Worm (Caenorhabditis elegans) whole organism, L3 larva: ENCODE data around the gene H23L24.1.

ENCODE experiments used
- elt-3 ChIP-seq, 3 experiments: fragments of 150-350 bp in 1 of 3; sonication (generic microtip) in 2 of 3; optimal IDR thresholded peaks; 2 replicates in 2 of 3; 4 replicates in 1 of 3; lab custom pipeline; 2014 to 2017; ENCODE audit warnings: missing biosample characterization in 3 of 3, missing genetic modification characterization in 3 of 3
- fkh-10 ChIP-seq: sonication (generic microtip); optimal IDR thresholded peaks from 2 replicates; lab custom pipeline; 2017; ENCODE audit warnings: missing biosample characterization, missing genetic modification reagents, missing genetic modification characterization
- lin-15B ChIP-seq: fragments of 150-350 bp; optimal IDR thresholded peaks from 2 replicates; lab custom pipeline; 2014; ENCODE audit warnings: missing biosample characterization, missing genetic modification characterization
- lin-39 ChIP-seq: fragments of 150-350 bp; optimal IDR thresholded peaks from 2 replicates; lab custom pipeline; 2018; ENCODE audit warnings: missing biosample characterization, missing genetic modification reagents, missing genetic modification characterization
- mdl-1 ChIP-seq: fragments of 150-350 bp; optimal IDR thresholded peaks from 2 replicates; lab custom pipeline; 2014; ENCODE audit warnings: missing biosample characterization, missing genetic modification characterization
- nhr-237 ChIP-seq: fragments of 150-350 bp; optimal IDR thresholded peaks from 2 replicates; lab custom pipeline; 2014; ENCODE audit warnings: missing biosample characterization, missing genetic modification characterization
- pqm-1 ChIP-seq: fragments of 150-350 bp; optimal IDR thresholded peaks from 2 replicates; lab custom pipeline; 2017; ENCODE audit warnings: missing biosample characterization, missing genetic modification characterization, inconsistent platforms
- skn-1 ChIP-seq: fragments of 150-350 bp; optimal IDR thresholded peaks from 2 replicates; lab custom pipeline; 2014; ENCODE audit warnings: missing biosample characterization, missing genetic modification characterization
- snpc-4 ChIP-seq: fragments of 150-350 bp; optimal IDR thresholded peaks from 2 replicates; lab custom pipeline; 2014; ENCODE audit warnings: missing biosample characterization, missing genetic modification characterization
- ztf-11 ChIP-seq: fragments of 150-350 bp; optimal IDR thresholded peaks from 2 replicates; lab custom pipeline; 2014; ENCODE audit warnings: missing biosample characterization, missing genetic modification characterization

DNA sequence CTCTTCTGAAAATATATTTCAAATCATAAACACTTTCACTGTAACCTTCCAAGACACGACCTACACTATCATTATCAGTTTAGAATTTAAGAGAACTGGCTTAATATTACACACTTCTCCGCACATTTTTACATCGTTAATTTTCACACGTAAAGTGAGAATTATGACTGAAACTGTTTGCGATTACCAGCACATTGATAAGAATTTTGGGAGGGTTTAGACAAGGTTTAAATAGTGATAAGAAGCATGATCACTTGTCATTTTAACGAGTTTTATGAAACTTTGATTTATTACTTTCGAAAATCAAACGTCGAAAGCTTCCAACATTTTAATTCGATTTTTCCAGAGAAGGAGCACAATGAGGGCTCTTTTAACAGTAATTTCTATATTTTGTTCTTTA lies 12.2 kb downstream of the H23L24.1 start, which contains the start of gene F21D5.3:
- TF ChIP-seq elt-3 (tag; optimal IDR thresholded peaks at IDR 0.05; lab: Kevin White, UChicago): no peak
- TF ChIP-seq mdl-1 (tag; lab: Kevin White, UChicago): no peak
- no peak for TF ChIP-seq lin-39 (tag; lab: Kevin White, UChicago)
- TF ChIP-seq skn-1: no peak
- TF ChIP-seq ztf-11 (tag; lab: Kevin White, UChicago): no peak
- TF ChIP-seq snpc-4 (tag; lab: Kevin White, UChicago): no peak
- TF ChIP-seq lin-15B (tag; lab: Kevin White, UChicago): no peak
- TF ChIP-seq nhr-237: no peak
- TF ChIP-seq pqm-1 (tag; lab: Kevin White, UChicago): peak; percentile 96
- TF ChIP-seq fkh-10 (GFP tag; lab: Kevin White, UChicago): no peak
